Worm (Caenorhabditis elegans): Measurements from ENCODE around the gene icl-1.

DNA sequence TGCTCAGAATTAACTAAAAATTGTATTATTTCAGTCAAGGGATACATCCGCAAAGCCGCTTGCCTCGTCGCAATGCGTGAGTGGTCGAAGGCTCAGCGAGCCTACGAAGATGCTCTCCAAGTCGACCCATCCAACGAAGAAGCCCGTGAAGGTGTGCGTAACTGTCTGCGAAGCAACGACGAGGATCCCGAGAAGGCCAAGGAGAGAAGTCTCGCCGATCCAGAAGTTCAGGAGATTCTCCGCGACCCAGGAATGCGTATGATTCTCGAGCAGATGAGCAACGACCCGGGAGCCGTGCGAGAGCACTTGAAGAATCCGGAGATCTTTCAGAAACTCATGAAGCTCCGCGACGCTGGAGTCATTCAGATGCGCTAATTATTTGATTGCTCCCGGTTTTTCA is 46.5 kb upstream of the icl-1 start:
- no peak for TF ChIP-seq him-1 (tag; optimal IDR thresholded peaks at IDR 0.05)
- TF ChIP-seq W03F9.2 (tag; optimal IDR thresholded peaks at IDR 0.05) = no peak
- no peak for TF ChIP-seq dao-5 (tag; optimal IDR thresholded peaks at IDR 0.05)
